Worm (Caenorhabditis elegans): ENCODE measurements around the gene txt-1.

txt-1 gene

DNA sequence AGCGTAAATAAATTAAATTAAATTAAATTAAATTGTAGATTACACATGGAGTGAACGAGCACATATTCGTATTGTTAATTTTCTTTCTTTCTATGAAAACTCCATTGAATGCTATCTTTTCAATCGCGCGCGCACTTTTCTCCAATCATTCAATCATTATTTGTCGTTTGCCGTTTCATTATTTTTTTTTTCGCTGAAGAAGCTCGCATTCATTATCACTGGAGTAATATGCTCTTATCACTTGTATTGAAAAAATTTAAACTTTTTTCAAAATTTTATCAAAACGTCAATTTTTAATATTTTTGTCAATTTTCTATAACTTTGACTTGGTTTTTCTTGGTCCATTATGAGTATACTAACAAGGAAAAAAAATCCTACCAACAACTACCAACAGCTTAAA, 40.5 kb upstream of the txt-1 start:
- TF ChIP-seq ztf-22 (GFP tag; optimal IDR thresholded peaks at IDR 0.05) (no peak), nhr-80 (tag; optimal IDR thresholded peaks at IDR 0.05) (peak; percentile 61), F37B4.10 (GFP tag; IDR thresholded peaks at IDR 0.05) (no peak), nhr-27 (tag; optimal IDR thresholded peaks at IDR 0.05) (no peak)

DNA sequence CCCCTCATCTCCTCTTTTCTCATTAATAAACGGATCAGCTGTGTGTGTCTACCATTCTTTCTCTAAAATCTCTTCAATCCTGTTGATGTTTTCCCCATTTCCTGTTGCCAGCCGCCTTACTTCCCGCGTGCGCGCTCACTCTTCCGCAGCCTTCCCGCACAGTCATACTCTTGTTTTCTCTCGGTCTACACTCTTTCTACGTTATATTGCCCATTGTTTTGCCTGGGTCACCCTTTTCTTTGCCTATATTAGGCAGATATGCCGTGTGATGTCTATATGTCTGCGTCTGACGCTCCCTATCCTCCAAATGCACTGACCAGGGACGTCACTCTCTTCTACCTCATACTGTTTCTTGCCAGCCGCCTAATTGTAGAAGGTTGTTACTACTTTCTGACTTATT, 39.7 kb upstream of the txt-1 start:
- no peak for TF ChIP-seq Y56A3A.18 (GFP tag; IDR thresholded peaks at IDR 0.05)
- peak; percentile 51 for TF ChIP-seq efl-1 (GFP tag; optimal IDR thresholded peaks at IDR 0.05)
- no peak for TF ChIP-seq nfya-2 (GFP tag; IDR thresholded peaks at IDR 0.05)
- no peak for TF ChIP-seq snpc-4 (GFP tag; optimal IDR thresholded peaks at IDR 0.05)
- TF ChIP-seq snpc-4 (tag; optimal IDR thresholded peaks at IDR 0.05), result no peak
- TF ChIP-seq egl-44 (GFP tag; IDR thresholded peaks at IDR 0.05), result no peak
- TF ChIP-seq athp-1 (tag; optimal IDR thresholded peaks at IDR 0.05), result no peak
- no peak for TF ChIP-seq aptf-3 (GFP tag; IDR thresholded peaks at IDR 0.05)
- TF ChIP-seq lsy-27 (tag; optimal IDR thresholded peaks at IDR 0.05; ENCODE audit: borderline replicate concordance, insufficient read depth), result no peak
- no peak for TF ChIP-seq snpc-1.1 (tag; optimal IDR thresholded peaks at IDR 0.05; ENCODE audit: insufficient read depth)
- 0 out of 2 replicates have a peak, but pooled peaks have one; percentile 34 for TF ChIP-seq madf-3 (GFP tag; IDR thresholded peaks at IDR 0.05)
- no peak for TF ChIP-seq unc-130 (GFP tag; optimal IDR thresholded peaks at IDR 0.05)
- TF ChIP-seq F49E8.2 (tag; optimal IDR thresholded peaks at IDR 0.05; ENCODE audit: insufficient read depth), result no peak
- no peak for TF ChIP-seq B0261.1 (tag; optimal IDR thresholded peaks at IDR 0.05)
- no peak for TF ChIP-seq cebp-1 (GFP tag; IDR thresholded peaks at IDR 0.05)
- TF ChIP-seq cebp-1 (tag; optimal IDR thresholded peaks at IDR 0.05), result peak; percentile 38
- no peak for TF ChIP-seq F39B2.1 (GFP tag; IDR thresholded peaks at IDR 0.05)
- TF ChIP-seq let-607 (tag; optimal IDR thresholded peaks at IDR 0.05), result no peak
- peak; percentile 0 for TF ChIP-seq ceh-27 (GFP tag; optimal IDR thresholded peaks at IDR 0.05)
- TF ChIP-seq F10E7.11 (tag; optimal IDR thresholded peaks at IDR 0.05), result no peak
- no peak for TF ChIP-seq F33H1.4 (GFP tag; IDR thresholded peaks at IDR 0.05)
- TF ChIP-seq lin-54 (GFP tag; optimal IDR thresholded peaks at IDR 0.05), result no peak
- no peak for TF ChIP-seq rec-8 (tag; optimal IDR thresholded peaks at IDR 0.05)
- TF ChIP-seq attf-5 (GFP tag; optimal IDR thresholded peaks at IDR 0.05), result peak; percentile 34
- no peak for TF ChIP-seq rpc-1 (optimal IDR thresholded peaks at IDR 0.05)
- TF ChIP-seq rpc-1 (tag; optimal IDR thresholded peaks at IDR 0.05), result no peak
- no peak for TF ChIP-seq lag-1 (GFP tag; IDR thresholded peaks at IDR 0.05)
- TF ChIP-seq F57A8.1 (GFP tag; optimal IDR thresholded peaks at IDR 0.05), result no peak
- peak; percentile 71; the same call in 1 of the 2 replicates for TF ChIP-seq hmg-1.2 (GFP tag; IDR thresholded peaks at IDR 0.05)
- TF ChIP-seq atf-7 (tag; optimal IDR thresholded peaks at IDR 0.05), result no peak
- peak; percentile 44; the same call in 1 of the 2 replicates for TF ChIP-seq dox-1 (GFP tag; IDR thresholded peaks at IDR 0.05)
- TF ChIP-seq sdz-38 (tag; optimal IDR thresholded peaks at IDR 0.05), result no peak
- TF ChIP-seq tbx-9 (tag; optimal IDR thresholded peaks at IDR 0.05; ENCODE audit: borderline replicate concordance), result no peak
- TF ChIP-seq ccch-3 (GFP tag; optimal IDR thresholded peaks at IDR 0.05), result no peak
- no peak for TF ChIP-seq ztf-3 (GFP tag; optimal IDR thresholded peaks at IDR 0.05)
- no peak for TF ChIP-seq snpc-3.4 (tag; optimal IDR thresholded peaks at IDR 0.05)
- no peak for TF ChIP-seq ztf-6 (GFP tag; IDR thresholded peaks at IDR 0.05)
- no peak for TF ChIP-seq F57C9.4 (tag; optimal IDR thresholded peaks at IDR 0.05)
- TF ChIP-seq nhr-90 (tag; optimal IDR thresholded peaks at IDR 0.05), result no peak
- peak; percentile 47; the same call in 1 of the 2 replicates for TF ChIP-seq D2030.7 (GFP tag; IDR thresholded peaks at IDR 0.05)
- no peak for TF ChIP-seq ceh-79 (tag; optimal IDR thresholded peaks at IDR 0.05)
- TF ChIP-seq K12H6.12 (tag; optimal IDR thresholded peaks at IDR 0.05), result no peak
- TF ChIP-seq T26A5.8 (tag; optimal IDR thresholded peaks at IDR 0.05), result no peak
- TF ChIP-seq ets-4 (GFP tag; optimal IDR thresholded peaks at IDR 0.05), result no peak

Measured in whole organism, young adult.